Fruit fly (Drosophila melanogaster) whole organism, embryonic: ENCODE measurements around the gene CG17097.

Experiments used
- Atf3 ChIP-seq: fragments of 200-800 bp; sonication (Bioruptor generic); optimal IDR thresholded peaks from 3 replicates; lab custom pipeline; 2016; ENCODE audit warnings: missing biosample characterization, missing genetic modification characterization
- CG1024 ChIP-seq: fragments of 200-800 bp; sonication (Bioruptor generic); IDR thresholded peaks from 2 replicates; pipeline ENCODE4 v1.3.6; 2022; ENCODE audit warnings: missing biosample characterization, missing genetic modification characterization
- CG11085 ChIP-seq: fragments of 200-800 bp; sonication (Bioruptor generic); IDR thresholded peaks from 2 replicates; pipeline ENCODE4 v1.3.6; 2022; ENCODE audit warnings: missing biosample characterization, missing genetic modification characterization
- CG11560 ChIP-seq: fragments of 200-800 bp; sonication (Bioruptor generic); IDR thresholded peaks from 3 replicates; pipeline ENCODE4 v1.3.6; 2022; ENCODE audit warnings: missing biosample characterization, missing genetic modification characterization
- CG12071 ChIP-seq: fragments of 200-800 bp; sonication (Bioruptor generic); optimal IDR thresholded peaks from 3 replicates; lab custom pipeline; 2018; ENCODE audit warnings: missing biosample characterization, mild to moderate bottlenecking, missing genetic modification characterization
- CG13894 ChIP-seq: fragments of 200-800 bp; sonication (Bioruptor generic); optimal IDR thresholded peaks from 3 replicates; lab custom pipeline; 2018; ENCODE audit warnings: missing biosample characterization, mild to moderate bottlenecking, missing genetic modification characterization, moderate library complexity
- CG1529 ChIP-seq: fragments of 200-800 bp; sonication (Bioruptor generic); optimal IDR thresholded peaks from 3 replicates; lab custom pipeline; 2018; ENCODE audit warnings: missing biosample characterization, missing genetic modification characterization
- CG16813 ChIP-seq: fragments of 200-800 bp; sonication (Bioruptor generic); IDR thresholded peaks from 3 replicates; pipeline ENCODE4 v1.3.6; 2022; ENCODE audit warnings: missing biosample characterization, missing genetic modification characterization; ENCODE audit not compliant: partially characterized antibody
- CG17328 ChIP-seq: fragments of 200-800 bp; sonication (Bioruptor generic); IDR thresholded peaks from 2 replicates; pipeline ENCODE4 v1.3.6; 2022; ENCODE audit warnings: missing biosample characterization, missing genetic modification characterization
- CG17359 ChIP-seq: fragments of 200-800 bp; sonication (Bioruptor generic); optimal IDR thresholded peaks from 3 replicates; lab custom pipeline; 2018; ENCODE audit warnings: missing biosample characterization, mild to moderate bottlenecking, missing genetic modification characterization, moderate library complexity
- CG18476 ChIP-seq: fragments of 200-800 bp; sonication (Bioruptor generic); optimal IDR thresholded peaks from 2 replicates; lab custom pipeline; 2016; ENCODE audit warnings: missing biosample characterization, mild to moderate bottlenecking, missing genetic modification characterization
- CG3281 ChIP-seq: fragments of 200-800 bp; sonication (Bioruptor generic); optimal IDR thresholded peaks from 3 replicates; lab custom pipeline; 2017; ENCODE audit warnings: missing biosample characterization, mild to moderate bottlenecking, missing genetic modification characterization
- CG6689 ChIP-seq: fragments of 200-800 bp; sonication (Bioruptor generic); IDR thresholded peaks from 2 replicates; pipeline ENCODE4 v1.3.6; 2022; ENCODE audit warnings: missing biosample characterization, missing genetic modification characterization
- CG8290 ChIP-seq, 3 experiments: fragments of 200-800 bp; sonication (Bioruptor generic); optimal IDR thresholded peaks; 2 replicates each; lab custom pipeline; 2016 to 2019; ENCODE audit warnings: missing biosample characterization in 3 of 3, missing genetic modification characterization in 3 of 3, mild to moderate bottlenecking in 2 of 3, moderate library complexity in 1 of 3
- CG8359 ChIP-seq: fragments of 200-800 bp; sonication (Bioruptor generic); optimal IDR thresholded peaks from 2 replicates; lab custom pipeline; 2017; ENCODE audit warnings: missing biosample characterization, mild to moderate bottlenecking, missing genetic modification characterization, borderline replicate concordance
- CG8388 ChIP-seq: fragments of 200-800 bp; sonication (Bioruptor generic); optimal IDR thresholded peaks from 2 replicates; lab custom pipeline; 2019; ENCODE audit warnings: missing biosample characterization, mild to moderate bottlenecking, missing genetic modification characterization, moderate library complexity
- CG8924 ChIP-seq: fragments of 200-800 bp; optimal IDR thresholded peaks from 3 replicates; lab custom pipeline; 2019; ENCODE audit warnings: missing biosample characterization, mild to moderate bottlenecking, missing genetic modification characterization, moderate library complexity
- CG9876 ChIP-seq: fragments of 200-800 bp; sonication (Bioruptor generic); optimal IDR thresholded peaks from 2 replicates; lab custom pipeline; 2016; ENCODE audit warnings: missing biosample characterization, missing genetic modification characterization
- CoRest ChIP-seq: fragments of 200-800 bp; sonication (Bioruptor generic); optimal IDR thresholded peaks from 3 replicates; lab custom pipeline; 2018; ENCODE audit warnings: missing biosample characterization, mild to moderate bottlenecking, missing genetic modification characterization, moderate library complexity
- Fer2 ChIP-seq: fragments of 200-800 bp; sonication (Bioruptor generic); optimal IDR thresholded peaks from 2 replicates; lab custom pipeline; 2018; ENCODE audit warnings: missing biosample characterization, mild to moderate bottlenecking, missing genetic modification characterization, moderate library complexity
- Hmr ChIP-seq: fragments of 200-800 bp; sonication (Bioruptor generic); optimal IDR thresholded peaks from 3 replicates; lab custom pipeline; 2017; ENCODE audit warnings: mild to moderate bottlenecking, missing biosample characterization, missing genetic modification reagents, missing genetic modification characterization
- Hr39 ChIP-seq: fragments of >200 bp; optimal IDR thresholded peaks from 2 replicates; lab custom pipeline; 2017
- Lim3 ChIP-seq: fragments of 200-800 bp; sonication (Bioruptor generic); IDR thresholded peaks from 2 replicates; pipeline ENCODE4 v1.3.6; 2022; ENCODE audit warnings: missing biosample characterization, missing genetic modification characterization
- Optix ChIP-seq: fragments of 200-800 bp; sonication (Bioruptor generic); IDR thresholded peaks from 3 replicates; pipeline ENCODE4 v1.3.6; 2022; ENCODE audit warnings: missing biosample characterization, missing genetic modification characterization
- Sox102F ChIP-seq: fragments of 200-800 bp; sonication (Bioruptor generic); optimal IDR thresholded peaks from 2 replicates; lab custom pipeline; 2018; ENCODE audit warnings: missing biosample characterization, mild to moderate bottlenecking, missing genetic modification characterization, moderate library complexity
- bab2 ChIP-seq: fragments of 200-800 bp; sonication (Bioruptor generic); optimal IDR thresholded peaks from 2 replicates; lab custom pipeline; 2016; ENCODE audit warnings: missing biosample characterization, missing genetic modification characterization
- bigmax ChIP-seq: fragments of 200-800 bp; sonication (Bioruptor generic); optimal IDR thresholded peaks from 2 replicates; lab custom pipeline; 2018; ENCODE audit warnings: missing biosample characterization, mild to moderate bottlenecking, missing genetic modification characterization
- cas ChIP-seq: fragments of 200-800 bp; sonication (Bioruptor generic); IDR thresholded peaks from 2 replicates; pipeline ENCODE4 v1.3.6; 2022; ENCODE audit warnings: missing biosample characterization, missing genetic modification characterization
- cg ChIP-seq: fragments of 200-800 bp; sonication (Bioruptor generic); optimal IDR thresholded peaks from 3 replicates; lab custom pipeline; 2019; ENCODE audit warnings: missing biosample characterization, mild to moderate bottlenecking, missing genetic modification characterization, moderate library complexity
- ci ChIP-seq: fragments of 200-800 bp; sonication (Bioruptor generic); IDR thresholded peaks from 3 replicates; pipeline ENCODE4 v1.3.6; 2022; ENCODE audit warnings: missing biosample characterization, missing genetic modification characterization
- crp ChIP-seq, 2 experiments: fragments of 200-800 bp; sonication (Bioruptor generic); optimal IDR thresholded peaks; 2 replicates in 1 of 2; 3 replicates in 1 of 2; lab custom pipeline; 2017; ENCODE audit warnings: missing biosample characterization in 2 of 2, missing genetic modification characterization in 2 of 2, mild to moderate bottlenecking in 1 of 2, moderate library complexity in 1 of 2
- cwo ChIP-seq: fragments of 200-800 bp; sonication (Bioruptor generic); optimal IDR thresholded peaks from 3 replicates; lab custom pipeline; 2017; ENCODE audit warnings: missing biosample characterization, missing genetic modification characterization, mild to moderate bottlenecking, moderate library complexity, missing genetic modification reagents
- dmrt11E ChIP-seq: fragments of 200-800 bp; sonication (Bioruptor generic); optimal IDR thresholded peaks from 3 replicates; lab custom pipeline; 2018; ENCODE audit warnings: missing biosample characterization, mild to moderate bottlenecking, missing genetic modification characterization, moderate library complexity
- dmrt99B ChIP-seq: fragments of 200-800 bp; sonication (Bioruptor generic); optimal IDR thresholded peaks from 2 replicates; lab custom pipeline; 2018; ENCODE audit warnings: missing biosample characterization, mild to moderate bottlenecking, missing genetic modification characterization, moderate library complexity
- dpn ChIP-seq, 2 experiments: fragments of 200-800 bp; sonication (Bioruptor generic); optimal IDR thresholded peaks; 3 replicates each; lab custom pipeline; 2016; ENCODE audit warnings: missing biosample characterization in 2 of 2, missing genetic modification characterization in 2 of 2
- en ChIP-seq: fragments of 200-800 bp; sonication (Bioruptor generic); optimal IDR thresholded peaks from 2 replicates; lab custom pipeline; 2016; ENCODE audit warnings: missing biosample characterization, missing genetic modification characterization
- esg ChIP-seq: fragments of 200-800 bp; sonication (Bioruptor generic); conservative IDR thresholded peaks from 2 replicates; pipeline ENCODE4 v1.3.6; 2022; ENCODE audit warnings: missing biosample characterization, missing genetic modification characterization
- grn ChIP-seq: fragments of 200-800 bp; sonication (Bioruptor generic); optimal IDR thresholded peaks from 3 replicates; lab custom pipeline; 2017; ENCODE audit warnings: missing biosample characterization, missing genetic modification characterization
- lola ChIP-seq, 3 experiments: fragments of >200 bp in 2 of 3; fragments of 200-800 bp in 1 of 3; sonication (Bioruptor generic) in 1 of 3; optimal IDR thresholded peaks; 2 replicates each; lab custom pipeline; 2017 to 2019; ENCODE audit warnings: missing biosample characterization in 3 of 3, missing genetic modification characterization in 3 of 3, mild to moderate bottlenecking in 1 of 3, moderate library complexity in 1 of 3
- mirr ChIP-seq: fragments of 200-800 bp; sonication (Bioruptor generic); optimal IDR thresholded peaks from 3 replicates; lab custom pipeline; 2018; ENCODE audit warnings: missing biosample characterization, mild to moderate bottlenecking, missing genetic modification characterization
- nerfin-1 ChIP-seq: fragments of 200-800 bp; sonication (Bioruptor generic); optimal IDR thresholded peaks from 3 replicates; lab custom pipeline; 2019; ENCODE audit warnings: missing biosample characterization, mild to moderate bottlenecking, missing genetic modification characterization, moderate library complexity
- pfk ChIP-seq: fragments of 200-800 bp; sonication (Bioruptor generic); optimal IDR thresholded peaks from 2 replicates; lab custom pipeline; 2018; ENCODE audit warnings: missing biosample characterization, mild to moderate bottlenecking, missing genetic modification characterization, moderate library complexity
- pho ChIP-seq: fragments of 200-800 bp; sonication (Bioruptor generic); optimal IDR thresholded peaks from 2 replicates; lab custom pipeline; 2016; ENCODE audit warnings: missing biosample characterization, missing genetic modification characterization
- pros ChIP-seq: fragments of 200-800 bp; sonication (Bioruptor generic); optimal IDR thresholded peaks from 3 replicates; lab custom pipeline; 2019; ENCODE audit warnings: missing biosample characterization, mild to moderate bottlenecking, missing genetic modification characterization, moderate library complexity
- ranshi ChIP-seq: fragments of 200-800 bp; sonication (Bioruptor generic); IDR thresholded peaks from 2 replicates; pipeline ENCODE4 v1.3.6; 2022; ENCODE audit warnings: missing biosample characterization, missing genetic modification characterization
- salm ChIP-seq: fragments of 200-800 bp; sonication (Bioruptor generic); optimal IDR thresholded peaks from 2 replicates; lab custom pipeline; 2018; ENCODE audit warnings: missing biosample characterization, mild to moderate bottlenecking, missing genetic modification characterization
- shn ChIP-seq: fragments of 200-800 bp; sonication (Bioruptor generic); optimal IDR thresholded peaks from 3 replicates; lab custom pipeline; 2016; ENCODE audit warnings: missing biosample characterization, missing genetic modification characterization
- sob ChIP-seq: fragments of 200-800 bp; sonication (Bioruptor generic); IDR thresholded peaks from 2 replicates; pipeline ENCODE4 v1.3.6; 2022; ENCODE audit warnings: missing biosample characterization, missing genetic modification characterization
- vfl ChIP-seq: fragments of 200-800 bp; sonication (Bioruptor generic); optimal IDR thresholded peaks from 2 replicates; lab custom pipeline; 2016; ENCODE audit warnings: missing biosample characterization, missing genetic modification characterization
- wor ChIP-seq: fragments of 200-800 bp; sonication (Bioruptor generic); IDR thresholded peaks from 2 replicates; pipeline ENCODE4 v1.3.6; 2022; ENCODE audit warnings: missing biosample characterization, missing genetic modification characterization

Gene CG17097

DNA sequence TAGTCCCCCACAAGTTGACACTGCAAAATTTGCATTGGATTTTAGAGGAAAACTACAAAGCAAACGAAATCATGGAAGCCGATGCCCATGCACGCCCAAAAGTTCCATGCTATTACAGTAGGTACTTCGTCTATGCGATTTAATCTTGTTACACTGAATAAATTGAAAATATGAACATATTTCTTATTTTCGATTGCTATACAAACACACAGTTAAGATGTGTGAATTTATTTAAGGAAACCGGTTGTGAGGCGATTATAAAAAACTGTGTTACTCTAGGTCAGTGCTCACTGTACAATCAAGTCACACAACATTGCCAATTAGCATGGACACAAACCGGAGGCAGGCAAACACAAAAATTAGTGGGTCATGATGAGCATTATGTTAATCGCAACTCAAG, 19.4 kb downstream of the CG17097 start (continued):
- TF ChIP-seq Optix (GFP tag; lab: Robert Waterston, UW) (peak; percentile 73), CG8388 (GFP tag; lab: Kevin White, UChicago) (peak; percentile 63), crp (GFP tag; optimal IDR thresholded peaks at IDR 0.05; lab: Kevin White, UChicago) (peak in 1 of 2 experiments; percentile 17), ci (peak; percentile 92), bigmax (GFP tag; lab: Kevin White, UChicago) (no peak), cwo (GFP tag; lab: Kevin White, UChicago) (peak; percentile 69), pfk (GFP tag; lab: Kevin White, UChicago) (no peak), cas (GFP tag; lab: Robert Waterston, UW) (no peak), Hr39 (no peak), dpn (GFP tag; optimal IDR thresholded peaks at IDR 0.05; lab: Kevin White, UChicago) (peak; percentile 70 to 88), Sox102F (GFP tag; lab: Kevin White, UChicago) (peak; percentile 89), pho (peak; percentile 56), dmrt99B (tag; lab: Kevin White, UChicago) (peak; percentile 87), Atf3 (GFP tag; lab: Kevin White, UChicago) (peak; percentile 67), CG8924 (tag; lab: Kevin White, UChicago) (peak; percentile 78), CG6689 (GFP tag; lab: Robert Waterston, UW) (peak; percentile 85), CoRest (tag; lab: Kevin White, UChicago) (peak; percentile 78), en (peak; percentile 74), esg (GFP tag; lab: Robert Waterston, UW) (peak; percentile 86), lola (GFP tag; optimal IDR thresholded peaks at IDR 0.05; lab: Kevin White, UChicago) (no peak), salm (tag; lab: Kevin White, UChicago) (peak; percentile 35), CG16813 (GFP tag; lab: Robert Waterston, UW) (no peak), Lim3 (GFP tag; lab: Robert Waterston, UW) (0 out of 2 replicates have a peak, but pooled peaks have one; percentile 27), CG17328 (GFP tag; lab: Robert Waterston, UW) (peak; percentile 75), CG13894 (tag; lab: Kevin White, UChicago) (no peak), CG3281 (GFP tag; lab: Kevin White, UChicago) (peak; percentile 56), pros (GFP tag; lab: Kevin White, UChicago) (no peak), CG11085 (GFP tag; lab: Robert Waterston, UW) (peak; percentile 51), CG12071 (peak; percentile 81), CG17359 (peak; percentile 82), CG8359 (GFP tag; lab: Kevin White, UChicago) (no peak), sob (GFP tag; lab: Robert Waterston, UW) (peak; percentile 87), Hmr (GFP tag; lab: Kevin White, UChicago) (peak; percentile 66), CG8290 (GFP tag; optimal IDR thresholded peaks at IDR 0.05; lab: Kevin White, UChicago) (peak; percentile 24), CG8290 (tag; optimal IDR thresholded peaks at IDR 0.05; lab: Kevin White, UChicago) (peak in 1 of 2 experiments; percentile 85), wor (peak; percentile 25; the same call in 1 of the 2 replicates), vfl (GFP tag; lab: Kevin White, UChicago) (no peak), bab2 (peak; percentile 72), CG1529 (GFP tag; lab: Kevin White, UChicago) (peak; percentile 14), CG9876 (GFP tag; lab: Kevin White, UChicago) (peak; percentile 55), nerfin-1 (no peak), grn (no peak), CG11560 (peak; percentile 54; the same call in 1 of the 3 replicates), shn (GFP tag; lab: Kevin White, UChicago) (peak; percentile 50), CG1024 (GFP tag; lab: Robert Waterston, UW) (peak; percentile 80), cg (GFP tag; lab: Kevin White, UChicago) (no peak), dmrt11E (tag; lab: Kevin White, UChicago) (peak; percentile 50), mirr (GFP tag; lab: Kevin White, UChicago) (peak; percentile 15), CG18476 (peak; percentile 37), ranshi (GFP tag; lab: Robert Waterston, UW) (peak; percentile 88), Fer2 (tag; lab: Kevin White, UChicago) (no peak)
